Worm (Caenorhabditis elegans): ENCODE data around the gene nspd-3.

DNA sequence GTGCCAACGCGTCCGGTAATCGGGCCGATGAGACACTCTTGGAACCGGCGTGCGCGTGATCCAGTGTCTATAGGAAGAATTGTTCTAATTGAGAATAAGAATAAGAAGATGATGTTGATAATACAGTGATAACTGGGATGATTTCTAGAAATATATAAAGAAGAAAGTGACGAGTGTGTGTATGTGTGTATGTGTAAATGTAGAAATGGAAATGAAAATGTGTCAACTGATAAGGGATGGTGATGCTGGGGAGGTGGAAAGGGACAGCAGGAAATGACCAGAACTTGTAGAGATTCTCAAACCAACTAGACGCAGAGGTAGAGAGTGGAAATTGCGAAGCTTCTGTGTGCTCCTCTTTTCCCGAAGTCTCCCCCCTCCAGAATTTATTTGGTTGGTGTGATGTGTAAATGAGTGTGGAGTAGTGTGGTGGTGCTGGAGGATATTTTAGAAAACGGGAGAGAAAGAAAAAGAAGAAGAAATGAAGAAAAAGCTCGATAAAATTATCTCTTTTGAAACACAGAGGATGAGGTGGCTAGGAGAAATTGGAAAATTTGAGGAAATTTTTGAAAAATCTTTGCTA lies 29.0 kb downstream of the nspd-3 start:
- TF ChIP-seq F57C9.4 (tag; optimal IDR thresholded peaks at IDR 0.05): no peak
- no peak for TF ChIP-seq unc-62 (GFP tag; optimal IDR thresholded peaks at IDR 0.05)
- no peak for TF ChIP-seq B0035.1 (tag; optimal IDR thresholded peaks at IDR 0.05)
- no peak for TF ChIP-seq K12H6.12 (tag; optimal IDR thresholded peaks at IDR 0.05)
- no peak for TF ChIP-seq pha-4 (tag; optimal IDR thresholded peaks at IDR 0.05)
- TF ChIP-seq ceh-27 (GFP tag; optimal IDR thresholded peaks at IDR 0.05): no peak
- TF ChIP-seq aptf-2 (GFP tag; conservative IDR thresholded peaks at IDR 0.05): no peak
- no peak for TF ChIP-seq lin-40 (tag; optimal IDR thresholded peaks at IDR 0.05)
- no peak for TF ChIP-seq ztf-6 (GFP tag; IDR thresholded peaks at IDR 0.05)
- TF ChIP-seq ceh-40 (GFP tag; IDR thresholded peaks at IDR 0.05): no peak
- no peak for TF ChIP-seq snpc-4 (GFP tag; optimal IDR thresholded peaks at IDR 0.05)
- no peak for TF ChIP-seq snpc-4 (tag; optimal IDR thresholded peaks at IDR 0.05)
